Fruit fly (Drosophila melanogaster): ENCODE measurements around the gene CG6231.

The CG6231 gene

dm6 chr3R:19642092-19642892 lies 9.8 kb upstream of the CG6231 start, which contains the start of gene subdued:
TSS of gene subdued (minus strand) at chr3R:19642722.
- TF ChIP-seq sv (GFP tag; optimal IDR thresholded peaks at IDR 0.05) (no peak), Vsx2 (GFP tag; optimal IDR thresholded peaks at IDR 0.05; ENCODE audit: partially characterized antibody) (no peak), Abd-B (GFP tag; optimal IDR thresholded peaks at IDR 0.05) (no peak), sage (GFP tag; optimal IDR thresholded peaks at IDR 0.05) (peak; percentile 4), Myc (optimal IDR thresholded peaks at IDR 0.05) (no peak), N (GFP tag; optimal IDR thresholded peaks at IDR 0.05) (no peak), Sp1 (GFP tag; optimal IDR thresholded peaks at IDR 0.05) (no peak), Rel (GFP tag; optimal IDR thresholded peaks at IDR 0.05) (no peak), Rel (tag; optimal IDR thresholded peaks at IDR 0.05) (peak; percentile 88), woc (GFP tag; optimal IDR thresholded peaks at IDR 0.05) (no peak), CrebA (GFP tag; optimal IDR thresholded peaks at IDR 0.05; ENCODE audit: borderline replicate concordance) (no peak), OdsH (GFP tag; optimal IDR thresholded peaks at IDR 0.05) (no peak), fru (GFP tag; optimal IDR thresholded peaks at IDR 0.05) (no peak), CG32264 (GFP tag; optimal IDR thresholded peaks at IDR 0.05) (no peak), GATAd (GFP tag; optimal IDR thresholded peaks at IDR 0.05) (peak; percentile 70), Hnf4 (GFP tag; optimal IDR thresholded peaks at IDR 0.05) (no peak), Dfd (GFP tag; optimal IDR thresholded peaks at IDR 0.05) (no peak), jim (GFP tag; optimal IDR thresholded peaks at IDR 0.05) (no peak), ey (GFP tag; optimal IDR thresholded peaks at IDR 0.05) (no peak), HLH106 (tag; optimal IDR thresholded peaks at IDR 0.05) (no peak), dmrt93B (GFP tag; optimal IDR thresholded peaks at IDR 0.05) (no peak), pan (optimal IDR thresholded peaks at IDR 0.05) (no peak), br (GFP tag; optimal IDR thresholded peaks at IDR 0.05) (no peak), lola (GFP tag; optimal IDR thresholded peaks at IDR 0.05) (peak; percentile 60)

DNA sequence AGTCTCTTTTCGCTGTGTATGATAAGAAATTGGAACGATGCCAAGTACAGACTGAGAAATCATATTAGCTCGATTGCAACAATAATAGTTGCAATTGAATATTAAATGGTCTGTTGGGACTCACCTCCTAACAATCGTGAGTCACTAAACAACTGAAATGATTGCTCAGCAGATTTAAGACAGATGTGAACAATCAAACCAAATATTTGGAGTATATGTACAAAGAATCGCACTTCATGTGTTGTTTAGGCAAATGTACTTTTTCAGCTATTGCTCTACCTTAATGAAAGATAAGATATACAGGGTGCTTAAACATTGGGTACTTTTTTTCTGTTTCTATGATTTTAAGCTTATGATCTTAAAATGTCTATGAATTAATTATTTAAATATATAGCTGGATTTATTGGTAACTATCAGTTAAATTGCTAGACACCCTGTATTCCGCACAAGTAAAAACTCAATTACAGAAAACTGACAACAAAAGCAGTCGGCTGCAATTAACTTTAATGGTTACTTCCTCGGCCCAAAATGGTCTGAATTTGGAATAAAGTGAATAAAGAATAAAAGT lies 9.1 kb upstream of the CG6231 start:
- TF ChIP-seq fru (GFP tag; optimal IDR thresholded peaks at IDR 0.05) = peak; percentile 76
- TF ChIP-seq CG9705 (GFP tag; optimal IDR thresholded peaks at IDR 0.05) = peak; percentile 25
- TF ChIP-seq CrebA (GFP tag; optimal IDR thresholded peaks at IDR 0.05; ENCODE audit: borderline replicate concordance) = no peak
- peak; percentile 82 for TF ChIP-seq OdsH (GFP tag; optimal IDR thresholded peaks at IDR 0.05)
- peak; percentile 56 for TF ChIP-seq Hr83 (GFP tag; optimal IDR thresholded peaks at IDR 0.05; ENCODE audit: poor library complexity, severe bottlenecking)
- TF ChIP-seq HLH106 (tag; optimal IDR thresholded peaks at IDR 0.05) = peak; percentile 83
- TF ChIP-seq pan (optimal IDR thresholded peaks at IDR 0.05) = no peak
- TF ChIP-seq psq (GFP tag; optimal IDR thresholded peaks at IDR 0.05) = peak; percentile 66
- peak in 1 of 2 experiments; percentile 79 for TF ChIP-seq foxo (GFP tag; optimal IDR thresholded peaks at IDR 0.05)
- no peak for TF ChIP-seq jim (GFP tag; optimal IDR thresholded peaks at IDR 0.05)
- TF ChIP-seq Hr78 (GFP tag; optimal IDR thresholded peaks at IDR 0.05) = no peak
- TF ChIP-seq Vsx2 (GFP tag; optimal IDR thresholded peaks at IDR 0.05; ENCODE audit: partially characterized antibody) = no peak
- no peak for TF ChIP-seq N (GFP tag; optimal IDR thresholded peaks at IDR 0.05)
- no peak for TF ChIP-seq lola (GFP tag; optimal IDR thresholded peaks at IDR 0.05)
- peak; percentile 88 for TF ChIP-seq Sp1 (GFP tag; optimal IDR thresholded peaks at IDR 0.05)
- peak; percentile 57 for TF ChIP-seq CG32264 (GFP tag; optimal IDR thresholded peaks at IDR 0.05)
- TF ChIP-seq dl (GFP tag; optimal IDR thresholded peaks at IDR 0.05; ENCODE audit: insufficient read depth in 1 of 2, partially characterized antibody in 2 of 2) = no peak
- TF ChIP-seq Abd-B (GFP tag; optimal IDR thresholded peaks at IDR 0.05) = no peak
- peak; percentile 18 for TF ChIP-seq dmrt93B (GFP tag; optimal IDR thresholded peaks at IDR 0.05)
- TF ChIP-seq Hnf4 (GFP tag; optimal IDR thresholded peaks at IDR 0.05) = peak; percentile 64
- TF ChIP-seq Mio (GFP tag; optimal IDR thresholded peaks at IDR 0.05) = no peak
- TF ChIP-seq brk (GFP tag; optimal IDR thresholded peaks at IDR 0.05) = peak; percentile 76
- peak; percentile 24 for TF ChIP-seq Rel (GFP tag; optimal IDR thresholded peaks at IDR 0.05)
- TF ChIP-seq Rel (tag; optimal IDR thresholded peaks at IDR 0.05) = no peak
- no peak for TF ChIP-seq Myc (optimal IDR thresholded peaks at IDR 0.05)
- peak; percentile 54 for TF ChIP-seq ey (GFP tag; optimal IDR thresholded peaks at IDR 0.05)
- TF ChIP-seq h (GFP tag; optimal IDR thresholded peaks at IDR 0.05) = peak; percentile 89
- peak; percentile 44 for TF ChIP-seq Jra (GFP tag; optimal IDR thresholded peaks at IDR 0.05)
- no peak for TF ChIP-seq Dif (GFP tag; optimal IDR thresholded peaks at IDR 0.05; ENCODE audit: partially characterized antibody)
- peak; percentile 86 for TF ChIP-seq rgr (GFP tag; optimal IDR thresholded peaks at IDR 0.05)
- TF ChIP-seq Dfd (GFP tag; optimal IDR thresholded peaks at IDR 0.05) = no peak
- peak; percentile 65 for TF ChIP-seq br (GFP tag; optimal IDR thresholded peaks at IDR 0.05)
- peak; percentile 16 for TF ChIP-seq sage (GFP tag; optimal IDR thresholded peaks at IDR 0.05)
- TF ChIP-seq woc (GFP tag; optimal IDR thresholded peaks at IDR 0.05) = peak; percentile 12
- TF ChIP-seq sv (GFP tag; optimal IDR thresholded peaks at IDR 0.05) = peak; percentile 13
- TF ChIP-seq usp (GFP tag; optimal IDR thresholded peaks at IDR 0.05) = no peak
- TF ChIP-seq dsf (GFP tag; optimal IDR thresholded peaks at IDR 0.05; ENCODE audit: borderline replicate concordance) = peak; percentile 30
- no peak for TF ChIP-seq tai (GFP tag; optimal IDR thresholded peaks at IDR 0.05)
- no peak for TF ChIP-seq GATAd (GFP tag; optimal IDR thresholded peaks at IDR 0.05)
